Fruit fly (Drosophila melanogaster) Kc167 (cell line): ENCODE data around the gene CG13449.

ENCODE experiments used
- Myc ChIP-seq: fragments of >200 bp; optimal IDR thresholded peaks from 2 replicates; lab custom pipeline; 2017; ENCODE audit warnings: missing external identifiers
- h ChIP-seq: fragments of >200 bp; optimal IDR thresholded peaks from 3 replicates; lab custom pipeline; 2018; ENCODE audit warnings: missing external identifiers

DNA sequence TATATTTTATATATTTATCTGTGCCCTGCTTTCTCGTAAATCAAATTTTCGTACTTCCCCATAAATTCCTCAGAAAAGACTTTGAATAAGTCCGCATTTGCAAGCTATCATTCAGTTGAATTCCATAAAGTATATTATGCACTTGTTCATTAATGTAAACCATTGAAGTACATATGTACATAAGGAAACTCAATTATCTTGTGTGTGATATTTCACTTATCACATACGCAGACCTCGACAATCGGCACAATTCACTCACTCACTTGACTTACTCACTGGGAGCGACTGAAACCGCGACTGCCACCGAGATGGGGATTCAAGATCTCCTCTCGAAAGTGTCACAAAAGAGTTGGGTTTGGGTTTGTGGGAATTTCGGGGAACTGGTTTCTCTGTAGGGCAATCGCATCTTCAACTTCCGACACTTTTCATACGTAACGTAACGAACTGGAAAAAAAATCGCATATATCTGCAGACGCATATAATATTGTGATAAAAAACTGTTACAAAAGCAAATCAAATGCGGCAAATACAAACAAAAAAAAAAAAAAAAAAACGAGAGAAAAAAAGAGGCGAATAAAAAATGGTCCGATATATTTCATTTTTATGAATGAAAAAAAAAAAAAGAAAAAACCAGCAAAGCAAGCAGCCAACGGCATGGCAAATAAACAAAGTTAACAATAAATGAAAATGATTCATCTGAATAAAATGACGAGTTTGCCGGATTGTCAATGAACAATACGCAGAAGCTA is 15.4 kb downstream of the CG13449 start:
- no peak for TF ChIP-seq Myc
- no peak for TF ChIP-seq h (lab: Kevin White, UChicago)
